Fruit fly (Drosophila melanogaster) ovary, adult (tissue): ENCODE results near the gene CG11586.

ENCODE experiments used
- CG17801 ChIP-seq: fragments of 200-800 bp; optimal IDR thresholded peaks from 2 replicates; lab custom pipeline; 2019; ENCODE audit warnings: missing biosample characterization, mild to moderate bottlenecking, missing genetic modification characterization, moderate library complexity; ENCODE audit not compliant: partially characterized antibody

The CG11586 gene

dm6 chr3L:4272167-4272773 lies 10.0 kb upstream of the CG11586 start:
- TF ChIP-seq CG17801 (GFP tag; lab: Kevin White, UChicago) = no peak

- no peak for TF ChIP-seq CG17801 (GFP tag; lab: Kevin White, UChicago)
Observed at dm6 chr3L:4270949-4271827, 8.9 kb upstream of the CG11586 start.

dm6 chr3L:4269920-4270319 lies 7.7 kb upstream of the CG11586 start:
- TF ChIP-seq CG17801 (GFP tag; lab: Kevin White, UChicago) = no peak

- no peak for TF ChIP-seq CG17801 (GFP tag; lab: Kevin White, UChicago)
Observed at dm6 chr3L:4269208-4269607, 6.9 kb upstream of the CG11586 start.

- TF ChIP-seq CG17801 (GFP tag; lab: Kevin White, UChicago) = no peak
Observed at dm6 chr3L:4267403-4267802, 5.1 kb upstream of the CG11586 start, which contains the start of gene CG33764. Gene CG33764 (minus strand): TSS chr3L:4267503.

- TF ChIP-seq CG17801 (GFP tag; lab: Kevin White, UChicago) = no peak
Observed at dm6 chr3L:4265836-4266235, 3.6 kb upstream of the CG11586 start.

- TF ChIP-seq CG17801 (GFP tag; lab: Kevin White, UChicago) = no peak
Observed at dm6 chr3L:4264963-4265362, 2.7 kb upstream of the CG11586 start.

- no peak for TF ChIP-seq CG17801 (GFP tag; lab: Kevin White, UChicago)
Observed at dm6 chr3L:4263502-4263901, 1.2 kb upstream of the CG11586 start, which contains the start of gene CG1273. Gene CG1273 (plus strand): TSS chr3L:4263719.

dm6 chr3L:4261177-4261576 lies 1.1 kb downstream of the CG11586 start:
- TF ChIP-seq CG17801 (GFP tag; lab: Kevin White, UChicago) = no peak

dm6 chr3L:4259102-4259558 lies 3.1 kb downstream of the CG11586 start, which contains the start of the genes CG15011 and CG1309:
Gene CG15011 (minus strand): TSS chr3L:4259152.
Gene CG1309 (plus strand): TSS chr3L:4259430.
- peak; percentile 83 for TF ChIP-seq CG17801 (GFP tag; lab: Kevin White, UChicago)

- TF ChIP-seq CG17801 (GFP tag; lab: Kevin White, UChicago) = peak; percentile 32
Observed at dm6 chr3L:4254301-4254834, 7.9 kb downstream of the CG11586 start, which contains the start of the genes ago and CG1265. Gene ago (minus strand): TSS chr3L:4254306. Gene CG1265 (plus strand): TSS chr3L:4254776.

dm6 chr3L:4253611-4254300 lies 8.5 kb downstream of the CG11586 start:
- TF ChIP-seq CG17801 (GFP tag; lab: Kevin White, UChicago) = no peak

- TF ChIP-seq CG17801 (GFP tag; lab: Kevin White, UChicago) = no peak
Observed at dm6 chr3L:4252862-4253610, 9.2 kb downstream of the CG11586 start.
